Worm (Caenorhabditis elegans) whole organism, L2 larva: Measurements from ENCODE around the gene lsm-3.

Source experiments
- C34F6.9 ChIP-seq: fragments of 150-350 bp; optimal IDR thresholded peaks from 2 replicates; lab custom pipeline; 2014; ENCODE audit warnings: missing biosample characterization, missing genetic modification characterization
- F13H6.1 ChIP-seq: sonication (generic microtip); optimal IDR thresholded peaks from 2 replicates; lab custom pipeline; 2016; ENCODE audit warnings: missing genetic modification characterization, missing compliant biosample characterization
- Y55F3AM.14 ChIP-seq: fragments of 200-800 bp; sonication (Bioruptor generic); optimal IDR thresholded peaks from 2 replicates; lab custom pipeline; 2018; ENCODE audit warnings: mild to moderate bottlenecking, missing genetic modification characterization, missing compliant biosample characterization
- ZK546.5 ChIP-seq: sonication (generic microtip); optimal IDR thresholded peaks from 2 replicates; lab custom pipeline; 2017; ENCODE audit warnings: missing biosample characterization, missing genetic modification characterization
- alr-1 ChIP-seq: fragments of 150-350 bp; optimal IDR thresholded peaks from 2 replicates; lab custom pipeline; 2014; ENCODE audit warnings: missing biosample characterization, missing genetic modification characterization
- aly-2 ChIP-seq: fragments of 150-350 bp; optimal IDR thresholded peaks from 2 replicates; lab custom pipeline; 2014; ENCODE audit warnings: missing biosample characterization, missing genetic modification characterization
- ama-1 ChIP-seq: fragments of 150-350 bp; optimal IDR thresholded peaks from 2 replicates; lab custom pipeline; 2018; ENCODE audit warnings: inconsistent platforms
- blmp-1 ChIP-seq: sonication (generic microtip); optimal IDR thresholded peaks from 2 replicates; lab custom pipeline; 2017; ENCODE audit warnings: missing genetic modification characterization, mild to moderate bottlenecking, missing compliant biosample characterization, antibody characterized with exemption, moderate library complexity; ENCODE audit not compliant: insufficient read depth
- ceh-82 ChIP-seq: fragments of 150-350 bp; optimal IDR thresholded peaks from 2 replicates; lab custom pipeline; 2014; ENCODE audit warnings: missing biosample characterization, missing genetic modification characterization
- crh-2 ChIP-seq: sonication (generic microtip); optimal IDR thresholded peaks from 2 replicates; lab custom pipeline; 2017; ENCODE audit warnings: missing biosample characterization, missing genetic modification characterization
- egl-27 ChIP-seq: sonication (generic microtip); optimal IDR thresholded peaks from 3 replicates; lab custom pipeline; 2017; ENCODE audit warnings: missing biosample characterization, missing genetic modification reagents, missing genetic modification characterization
- elt-3 ChIP-seq: sonication (generic microtip); optimal IDR thresholded peaks from 2 replicates; lab custom pipeline; 2017; ENCODE audit warnings: missing biosample characterization, missing genetic modification characterization
- gmeb-1 ChIP-seq: fragments of 150-350 bp; optimal IDR thresholded peaks from 2 replicates; lab custom pipeline; 2014; ENCODE audit warnings: missing biosample characterization, missing genetic modification characterization
- lin-11 ChIP-seq: fragments of 150-350 bp; sonication (generic microtip); optimal IDR thresholded peaks from 2 replicates; lab custom pipeline; 2014; ENCODE audit warnings: missing biosample characterization, missing genetic modification characterization, inconsistent platforms, mixed read lengths
- lin-13 ChIP-seq: fragments of 150-350 bp; optimal IDR thresholded peaks from 2 replicates; lab custom pipeline; 2014; ENCODE audit warnings: missing biosample characterization, missing genetic modification reagents, missing genetic modification characterization
- lin-39 ChIP-seq: fragments of 150-350 bp; optimal IDR thresholded peaks from 2 replicates; lab custom pipeline; 2014; ENCODE audit warnings: missing biosample characterization, missing genetic modification reagents, missing genetic modification characterization
- lsy-2 ChIP-seq, 2 experiments: fragments of 150-350 bp in 1 of 2; sonication (generic microtip) in 1 of 2; optimal IDR thresholded peaks; 2 replicates each; lab custom pipeline; 2014 to 2017; ENCODE audit warnings: missing biosample characterization in 2 of 2, missing genetic modification characterization in 2 of 2
- mab-5 ChIP-seq: fragments of 150-350 bp; optimal IDR thresholded peaks from 2 replicates; lab custom pipeline; 2014; ENCODE audit warnings: missing biosample characterization, missing genetic modification characterization
- mdl-1 ChIP-seq, 2 experiments: fragments of 150-350 bp in 1 of 2; sonication (generic microtip) in 1 of 2; optimal IDR thresholded peaks; 2 replicates each; lab custom pipeline; 2017; ENCODE audit warnings: missing biosample characterization in 2 of 2, missing genetic modification characterization in 2 of 2
- nhr-10 ChIP-seq: sonication (generic microtip); optimal IDR thresholded peaks from 2 replicates; lab custom pipeline; 2017; ENCODE audit warnings: missing biosample characterization, missing genetic modification characterization
- nhr-11 ChIP-seq: fragments of 150-350 bp; optimal IDR thresholded peaks from 2 replicates; lab custom pipeline; 2014; ENCODE audit warnings: missing biosample characterization, missing genetic modification characterization
- nhr-129 ChIP-seq: fragments of 150-350 bp; optimal IDR thresholded peaks from 2 replicates; lab custom pipeline; 2014; ENCODE audit warnings: missing biosample characterization, missing genetic modification characterization
- nhr-21 ChIP-seq: fragments of 150-350 bp; optimal IDR thresholded peaks from 2 replicates; lab custom pipeline; 2014; ENCODE audit warnings: missing biosample characterization, missing genetic modification characterization
- nhr-23 ChIP-seq: fragments of 150-350 bp; optimal IDR thresholded peaks from 2 replicates; lab custom pipeline; 2014; ENCODE audit warnings: missing biosample characterization, missing genetic modification reagents, missing genetic modification characterization
- nhr-25 ChIP-seq: fragments of 150-350 bp; sonication (generic microtip); optimal IDR thresholded peaks from 3 replicates; lab custom pipeline; 2014; ENCODE audit warnings: missing biosample characterization, missing genetic modification characterization
- nhr-6 ChIP-seq: fragments of 150-350 bp; optimal IDR thresholded peaks from 2 replicates; lab custom pipeline; 2014; ENCODE audit warnings: missing biosample characterization, missing genetic modification characterization
- nhr-77 ChIP-seq: fragments of 150-350 bp; optimal IDR thresholded peaks from 2 replicates; lab custom pipeline; 2014; ENCODE audit warnings: missing biosample characterization, missing genetic modification characterization
- peb-1 ChIP-seq: fragments of 150-350 bp; optimal IDR thresholded peaks from 2 replicates; lab custom pipeline; 2014; ENCODE audit warnings: missing biosample characterization, missing genetic modification characterization
- sem-4 ChIP-seq: fragments of 150-350 bp; optimal IDR thresholded peaks from 2 replicates; lab custom pipeline; 2014; ENCODE audit warnings: missing biosample characterization, missing genetic modification reagents, missing genetic modification characterization
- skn-1 ChIP-seq: sonication (generic microtip); optimal IDR thresholded peaks from 2 replicates; lab custom pipeline; 2017; ENCODE audit warnings: missing biosample characterization, missing genetic modification characterization
- sma-3 ChIP-seq: sonication (generic microtip); optimal IDR thresholded peaks from 2 replicates; lab custom pipeline; 2016; ENCODE audit warnings: missing genetic modification reagents, missing genetic modification characterization, missing compliant biosample characterization
- sma-9 ChIP-seq, 2 experiments: fragments of 150-350 bp in 1 of 2; sonication (generic microtip) in 1 of 2; optimal IDR thresholded peaks; 2 replicates each; lab custom pipeline; 2014 to 2016; ENCODE audit warnings: missing genetic modification characterization in 2 of 2, mild to moderate bottlenecking in 1 of 2, missing biosample characterization in 1 of 2, missing compliant biosample characterization in 1 of 2, missing genetic modification reagents in 1 of 2, moderate library complexity in 1 of 2
- snpc-4 ChIP-seq: fragments of 150-350 bp; optimal IDR thresholded peaks from 2 replicates; lab custom pipeline; 2014; ENCODE audit warnings: missing biosample characterization, missing genetic modification characterization
- unc-39 ChIP-seq: fragments of 150-350 bp; optimal IDR thresholded peaks from 2 replicates; lab custom pipeline; 2014; ENCODE audit warnings: missing biosample characterization, missing genetic modification characterization
- unc-55 ChIP-seq: fragments of 150-350 bp; sonication (generic microtip); optimal IDR thresholded peaks from 3 replicates; lab custom pipeline; 2014; ENCODE audit warnings: missing biosample characterization, missing genetic modification reagents, missing genetic modification characterization
- unc-62 ChIP-seq: fragments of 150-350 bp; optimal IDR thresholded peaks from 2 replicates; lab custom pipeline; 2014; ENCODE audit warnings: missing biosample characterization, missing genetic modification reagents, missing genetic modification characterization
- zag-1 ChIP-seq: fragments of 150-350 bp; optimal IDR thresholded peaks from 2 replicates; lab custom pipeline; 2014; ENCODE audit warnings: missing biosample characterization, missing genetic modification characterization
- ztf-1 ChIP-seq: fragments of 200-800 bp; sonication (Bioruptor generic); conservative IDR thresholded peaks from 2 replicates; pipeline ENCODE4 v1.3.6; 2022; ENCODE audit warnings: missing genetic modification characterization, missing compliant biosample characterization
- ztf-4 ChIP-seq: fragments of 150-350 bp; optimal IDR thresholded peaks from 2 replicates; lab custom pipeline; 2014; ENCODE audit warnings: missing biosample characterization, missing genetic modification characterization

Gene lsm-3

DNA sequence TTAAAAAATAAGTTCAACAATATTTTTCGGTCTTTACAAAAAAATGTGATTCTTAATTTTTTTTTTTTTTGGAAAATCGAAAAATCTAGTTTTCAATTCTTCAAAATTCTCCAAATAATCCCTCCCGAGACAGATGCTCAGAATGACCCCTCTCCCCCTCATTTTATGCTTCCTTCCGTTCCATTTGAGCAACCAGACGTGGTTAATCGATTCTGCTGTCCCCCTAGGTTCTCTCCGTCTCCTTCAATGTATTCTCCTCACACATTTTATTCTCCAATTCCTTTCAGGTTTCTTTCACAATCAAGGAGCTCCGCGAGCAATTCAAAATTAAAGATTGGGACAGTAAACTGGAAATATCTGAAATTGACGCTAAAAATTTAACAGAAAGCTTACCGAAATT, 12.1 kb upstream of the lsm-3 start:
- TF ChIP-seq sem-4 (tag; lab: Kevin White, UChicago), result no peak
- TF ChIP-seq skn-1 (tag; lab: Kevin White, UChicago), result no peak
- TF ChIP-seq nhr-23 (tag; lab: Kevin White, UChicago), result no peak
- TF ChIP-seq Y55F3AM.14 (GFP tag; lab: Kevin White, UChicago), result no peak

DNA sequence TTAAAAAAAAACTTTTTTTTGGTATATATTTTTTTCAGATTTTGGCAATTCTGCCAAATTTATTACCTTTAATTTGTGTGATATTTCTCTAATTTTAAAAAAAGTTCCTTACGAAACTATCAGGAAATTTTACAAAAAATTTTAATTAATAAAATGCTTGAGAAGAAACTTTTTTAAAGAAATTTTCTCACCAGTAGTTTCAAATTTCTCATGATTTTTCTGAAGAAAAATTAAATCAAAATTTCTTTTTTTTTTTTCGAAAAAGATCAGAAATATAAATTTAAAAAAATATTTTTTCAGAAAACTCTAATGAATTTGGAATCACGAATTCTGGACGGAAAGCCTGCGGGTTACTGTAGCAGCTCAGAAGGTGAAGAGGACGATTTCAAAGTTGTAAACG, 9.3 kb upstream of the lsm-3 start, which contains the start of gene mau-8:
mau-8 (plus strand) TSS at position 301 of the 400 bp plus-strand sequence.
- TF ChIP-seq ceh-82 (tag; lab: Kevin White, UChicago), result no peak
- no peak for TF ChIP-seq unc-62 (GFP tag; lab: Kevin White, UChicago)
- no peak for TF ChIP-seq blmp-1 (tag; lab: Kevin White, UChicago)
- no peak for TF ChIP-seq skn-1 (tag; lab: Kevin White, UChicago)
- TF ChIP-seq snpc-4 (tag; lab: Kevin White, UChicago), result no peak
- no peak for TF ChIP-seq nhr-129 (tag; lab: Kevin White, UChicago)
- no peak for TF ChIP-seq mdl-1 (tag; optimal IDR thresholded peaks at IDR 0.05; lab: Kevin White, UChicago)
- TF ChIP-seq, all 48 proteins: peak for 0

DNA sequence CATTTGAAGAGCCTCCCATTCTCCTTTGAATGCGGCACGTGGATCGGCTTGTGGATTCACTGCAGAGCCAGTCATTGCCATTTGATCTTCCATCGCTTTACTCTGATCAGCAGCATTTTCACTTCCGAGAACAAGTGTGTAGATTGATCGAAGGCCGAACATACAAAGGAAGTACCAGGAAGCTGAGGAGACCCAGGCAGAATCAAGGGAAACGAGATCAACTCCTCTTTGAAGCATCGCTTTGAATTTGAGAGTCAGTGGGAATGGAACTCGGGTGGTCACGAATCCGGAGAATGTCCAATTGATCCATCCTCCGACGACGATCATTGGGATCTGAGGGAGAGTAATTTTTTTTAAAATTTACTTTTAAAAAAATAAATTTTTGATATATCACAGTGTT, 6.5 kb upstream of the lsm-3 start:
- TF ChIP-seq egl-27 (tag; lab: Kevin White, UChicago) (no peak), nhr-11 (tag; lab: Kevin White, UChicago) (no peak), elt-3 (tag; lab: Kevin White, UChicago) (no peak), gmeb-1 (no peak), zag-1 (no peak)

DNA sequence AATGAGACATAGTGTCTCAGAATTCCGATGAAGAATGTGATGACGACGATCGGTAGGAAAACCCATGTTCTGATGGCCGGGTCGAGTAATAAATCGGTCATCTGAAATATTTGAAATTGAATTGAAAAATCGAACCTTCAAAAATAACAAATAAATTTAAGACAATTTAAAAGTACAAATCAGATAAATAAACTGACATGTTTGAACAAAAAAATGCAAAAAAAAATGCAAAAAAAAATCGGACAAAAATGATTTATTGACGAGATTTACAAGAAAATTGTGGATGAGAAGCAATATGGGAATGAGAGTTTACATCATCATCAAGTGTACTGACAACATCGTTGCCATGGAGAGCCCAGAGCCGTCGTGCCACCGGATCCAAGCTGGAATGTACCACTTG, 5.2 kb upstream of the lsm-3 start, which contains the start of gene emc-3:
emc-3 (minus strand) TSS at position 101 of the 400 bp plus-strand sequence.
- TF ChIP-seq nhr-10 (tag; lab: Kevin White, UChicago) (no peak), zag-1 (no peak), nhr-77 (tag; lab: Kevin White, UChicago) (no peak), nhr-129 (tag; lab: Kevin White, UChicago) (no peak), nhr-11 (tag; lab: Kevin White, UChicago) (no peak), aly-2 (tag; lab: Kevin White, UChicago) (no peak), sem-4 (tag; lab: Kevin White, UChicago) (no peak), mab-5 (tag; lab: Kevin White, UChicago) (no peak)

DNA sequence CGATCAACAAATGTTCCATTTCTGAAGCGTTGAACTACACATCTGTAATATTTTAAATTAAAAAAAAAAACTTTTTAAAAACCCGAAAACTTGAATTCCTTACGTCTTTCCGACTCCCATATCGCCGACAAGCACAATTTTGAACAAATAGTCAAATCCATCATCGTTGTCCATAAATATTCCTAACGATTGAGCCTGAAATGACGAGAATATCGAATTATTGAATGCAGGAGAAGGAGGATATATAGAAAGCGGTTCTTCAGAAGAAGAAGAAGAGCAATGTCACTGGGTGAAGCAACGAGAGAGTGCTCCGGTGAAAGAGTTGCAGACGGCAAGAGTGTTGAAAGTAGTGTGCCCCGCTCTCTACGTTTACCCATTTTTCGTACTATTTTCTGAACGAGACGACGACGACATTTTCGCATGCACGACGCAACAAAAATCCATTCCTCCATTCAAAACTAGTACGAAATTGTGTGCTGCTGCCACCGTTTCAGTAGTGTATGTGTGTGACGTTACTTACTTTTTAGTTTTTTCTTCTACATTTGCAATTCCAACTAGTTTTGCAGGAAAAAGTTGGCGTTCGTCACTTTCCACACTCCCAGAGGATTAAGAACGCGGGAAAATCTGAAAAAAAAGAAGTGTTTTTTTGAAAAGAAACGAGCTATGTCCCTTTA, 3.1 kb upstream of the lsm-3 start, which contains the start of gene rab-19:
rab-19 (minus strand) TSS at position 624 of the 674 bp plus-strand sequence.
- peak; percentile 37 for TF ChIP-seq C34F6.9
- peak in 1 of 2 experiments; percentile 35 for TF ChIP-seq lsy-2 (tag; optimal IDR thresholded peaks at IDR 0.05; lab: Kevin White, UChicago)
- peak; percentile 87 for TF ChIP-seq nhr-129 (tag; lab: Kevin White, UChicago)
- TF ChIP-seq lin-39 (tag; lab: Kevin White, UChicago), result no peak
- peak; percentile 37 for TF ChIP-seq lin-11 (tag; lab: Kevin White, UChicago)
- TF ChIP-seq, all 48 proteins: peak for 4

DNA sequence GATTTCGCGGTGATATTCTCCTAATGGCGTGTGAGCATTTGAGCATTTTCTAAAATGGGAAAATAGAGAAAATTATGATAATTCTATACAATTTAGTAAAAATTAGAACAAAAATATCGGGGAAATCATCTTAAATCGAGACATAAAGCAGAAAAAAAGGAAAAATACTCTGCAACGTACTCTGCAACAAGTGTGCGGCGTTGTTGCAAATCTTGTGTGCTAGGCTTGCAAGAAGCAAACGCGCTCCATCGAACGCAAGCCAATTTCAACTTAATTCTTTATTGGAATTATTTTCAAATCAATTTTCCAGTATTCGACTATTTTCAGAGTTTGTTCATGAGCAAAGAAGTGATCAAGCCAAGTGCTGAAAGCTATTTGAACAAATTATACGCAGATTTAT, 960 bp upstream of the lsm-3 start, which contains the start of the genes Y62E10A.20, Y62E10A.23 and mdt-9:
Y62E10A.20 (minus strand) TSS at position 49 of the 400 bp plus-strand sequence.
Y62E10A.23 (plus strand) TSS at position 282 of the 400 bp plus-strand sequence.
mdt-9 (plus strand) TSS at position 338 of the 400 bp plus-strand sequence.
- peak; percentile 76 for TF ChIP-seq nhr-25 (tag; lab: Kevin White, UChicago)
- TF ChIP-seq sma-3 (GFP tag; lab: Kevin White, UChicago), result peak; percentile 58
- no peak for TF ChIP-seq ceh-82 (tag; lab: Kevin White, UChicago)
- peak; percentile 71 for TF ChIP-seq sma-9 (GFP tag; optimal IDR thresholded peaks at IDR 0.05; lab: Kevin White, UChicago)
- TF ChIP-seq sma-9 (tag; optimal IDR thresholded peaks at IDR 0.05; lab: Kevin White, UChicago), result no peak
- TF ChIP-seq F13H6.1 (tag; lab: Kevin White, UChicago), result peak; percentile 51
- peak; percentile 36 for TF ChIP-seq alr-1 (tag; lab: Kevin White, UChicago)
- no peak for TF ChIP-seq peb-1 (tag; lab: Kevin White, UChicago)
- TF ChIP-seq nhr-23 (tag; lab: Kevin White, UChicago), result no peak
- peak; percentile 98 for TF ChIP-seq nhr-129 (tag; lab: Kevin White, UChicago)
- TF ChIP-seq snpc-4 (tag; lab: Kevin White, UChicago), result peak; percentile 78
- peak; percentile 95 for TF ChIP-seq unc-55
- TF ChIP-seq nhr-21 (tag; lab: Kevin White, UChicago), result peak; percentile 58
- no peak for TF ChIP-seq mdl-1 (tag; optimal IDR thresholded peaks at IDR 0.05; lab: Kevin White, UChicago)
- TF ChIP-seq lsy-2 (tag; optimal IDR thresholded peaks at IDR 0.05; lab: Kevin White, UChicago), result peak; percentile 45 to 86
- TF ChIP-seq lin-13 (GFP tag; lab: Kevin White, UChicago), result peak; percentile 78
- TF ChIP-seq C34F6.9, result peak; percentile 80
- TF ChIP-seq ama-1, result no peak
- TF ChIP-seq zag-1, result no peak
- peak; percentile 50 for TF ChIP-seq egl-27 (tag; lab: Kevin White, UChicago)
- TF ChIP-seq ztf-4, result peak; percentile 56
- peak; percentile 79 for TF ChIP-seq gmeb-1
- peak; percentile 68 for TF ChIP-seq sem-4 (tag; lab: Kevin White, UChicago)
- TF ChIP-seq nhr-11 (tag; lab: Kevin White, UChicago), result no peak
- peak; percentile 86 for TF ChIP-seq crh-2 (tag; lab: Kevin White, UChicago)
- no peak for TF ChIP-seq unc-39 (tag; lab: Kevin White, UChicago)
- TF ChIP-seq mab-5 (tag; lab: Kevin White, UChicago), result peak; percentile 67
- no peak for TF ChIP-seq ztf-1 (GFP tag; lab: Robert Waterston, UW)
- peak; percentile 51 for TF ChIP-seq nhr-6
- no peak for TF ChIP-seq ZK546.5 (tag; lab: Kevin White, UChicago)
